Fruit fly (Drosophila melanogaster): Measurements from ENCODE around the gene ATPsynO.

- TF ChIP-seq psq (optimal IDR thresholded peaks at IDR 0.05) (no peak), pan (optimal IDR thresholded peaks at IDR 0.05) (no peak), usp (GFP tag; optimal IDR thresholded peaks at IDR 0.05) (no peak)
These were observed 3.0 kb downstream of the ATPsynO start, which contains the start of the genes CG14864 and Zip88E for dm6 chr3R:15268426-15268825.
